Worm (Caenorhabditis elegans) whole organism, young adult: ENCODE measurements around the gene C03G5.14.
A peak's percentile ranks its signal among the peaks of the same experiment; 100 is the strongest.

Experiments used
- B0035.1 ChIP-seq: sonication (generic microtip); optimal IDR thresholded peaks from 2 replicates; lab custom pipeline; 2016; ENCODE audit warnings: missing genetic modification characterization, mild to moderate bottlenecking, missing compliant biosample characterization, missing genotype, missing genetic modification reagents
- C06A6.2 ChIP-seq: fragments of 200-800 bp; sonication (Bioruptor generic); conservative IDR thresholded peaks from 2 replicates; pipeline ENCODE4 v1.3.6; 2022; ENCODE audit warnings: missing genetic modification characterization, missing compliant biosample characterization
- C17E4.6 ChIP-seq: fragments of 200-800 bp; sonication (Bioruptor generic); IDR thresholded peaks from 2 replicates; pipeline ENCODE4 v1.3.6; 2022; ENCODE audit warnings: missing genetic modification reagents, missing genetic modification characterization, missing compliant biosample characterization
- F22D6.2 ChIP-seq: sonication (generic microtip); optimal IDR thresholded peaks from 2 replicates; lab custom pipeline; 2016; ENCODE audit warnings: mild to moderate bottlenecking, missing genetic modification characterization, missing compliant biosample characterization
- F33H1.4 ChIP-seq: fragments of 200-800 bp; sonication (Bioruptor generic); IDR thresholded peaks from 2 replicates; pipeline ENCODE4 v1.3.6; 2022; ENCODE audit warnings: missing genetic modification reagents, missing genetic modification characterization, missing compliant biosample characterization
- K11D2.4 ChIP-seq: fragments of 200-800 bp; sonication (Bioruptor generic); IDR thresholded peaks from 2 replicates; pipeline ENCODE4 v1.3.6; 2022; ENCODE audit warnings: missing genetic modification reagents, missing genetic modification characterization, missing compliant biosample characterization
- Y56A3A.18 ChIP-seq: fragments of 200-800 bp; sonication (Bioruptor generic); IDR thresholded peaks from 2 replicates; pipeline ENCODE4 v1.3.6; 2022; ENCODE audit warnings: missing genetic modification reagents, missing genetic modification characterization, missing compliant biosample characterization
- aptf-3 ChIP-seq: fragments of 200-800 bp; sonication (Bioruptor generic); IDR thresholded peaks from 2 replicates; pipeline ENCODE4 v1.3.6; 2022; ENCODE audit warnings: missing genetic modification characterization, missing compliant biosample characterization
- atf-7 ChIP-seq: sonication (generic microtip); optimal IDR thresholded peaks from 2 replicates; lab custom pipeline; 2017; ENCODE audit warnings: mild to moderate bottlenecking, missing genetic modification characterization, missing compliant biosample characterization
- athp-1 ChIP-seq: sonication (generic microtip); optimal IDR thresholded peaks from 2 replicates; lab custom pipeline; 2017; ENCODE audit warnings: mild to moderate bottlenecking, missing genetic modification characterization, missing compliant biosample characterization
- attf-5 ChIP-seq: fragments of 200-800 bp; sonication (Bioruptor generic); optimal IDR thresholded peaks from 2 replicates; lab custom pipeline; 2018; ENCODE audit warnings: mild to moderate bottlenecking, missing genetic modification characterization, missing compliant biosample characterization
- ccch-3 ChIP-seq: fragments of 200-800 bp; sonication (Bioruptor generic); optimal IDR thresholded peaks from 2 replicates; lab custom pipeline; 2018; ENCODE audit warnings: mild to moderate bottlenecking, missing genetic modification characterization, missing compliant biosample characterization
- ceh-27 ChIP-seq: fragments of 200-800 bp; sonication (Bioruptor generic); optimal IDR thresholded peaks from 2 replicates; lab custom pipeline; 2018; ENCODE audit warnings: mild to moderate bottlenecking, missing genetic modification characterization, moderate library complexity, missing compliant biosample characterization
- ceh-91 ChIP-seq: fragments of 200-800 bp; sonication (Bioruptor generic); IDR thresholded peaks from 2 replicates; pipeline ENCODE4 v1.3.6; 2022; ENCODE audit warnings: missing genetic modification reagents, missing genetic modification characterization, missing compliant biosample characterization
- chd-7 ChIP-seq: sonication (generic microtip); optimal IDR thresholded peaks from 2 replicates; lab custom pipeline; 2016; ENCODE audit warnings: mild to moderate bottlenecking, missing genetic modification characterization, moderate library complexity, missing compliant biosample characterization
- die-1 ChIP-seq: sonication (generic microtip); optimal IDR thresholded peaks from 2 replicates; lab custom pipeline; 2016; ENCODE audit warnings: missing genotype, mild to moderate bottlenecking, missing genetic modification characterization, missing compliant biosample characterization
- dox-1 ChIP-seq: fragments of 200-800 bp; sonication (Bioruptor generic); IDR thresholded peaks from 2 replicates; pipeline ENCODE4 v1.3.6; 2022; ENCODE audit warnings: missing genetic modification reagents, missing genetic modification characterization, missing compliant biosample characterization
- egl-18 ChIP-seq: fragments of 200-800 bp; sonication (Bioruptor generic); IDR thresholded peaks from 2 replicates; pipeline ENCODE4 v1.3.6; 2022; ENCODE audit warnings: missing genetic modification reagents, missing genetic modification characterization, missing compliant biosample characterization
- fkh-3 ChIP-seq: sonication (generic microtip); optimal IDR thresholded peaks from 2 replicates; lab custom pipeline; 2016; ENCODE audit warnings: mild to moderate bottlenecking, missing genetic modification characterization, missing compliant biosample characterization
- gei-17 ChIP-seq: fragments of 200-800 bp; sonication (Bioruptor generic); optimal IDR thresholded peaks from 2 replicates; lab custom pipeline; 2018; ENCODE audit warnings: mild to moderate bottlenecking, missing genetic modification characterization, missing compliant biosample characterization
- him-1 ChIP-seq: sonication (generic microtip); optimal IDR thresholded peaks from 2 replicates; lab custom pipeline; 2016; ENCODE audit warnings: missing genotype, missing genetic modification reagents, missing genetic modification characterization, missing compliant biosample characterization
- hmg-1.2 ChIP-seq: fragments of 200-800 bp; sonication (Bioruptor generic); IDR thresholded peaks from 2 replicates; pipeline ENCODE4 v1.3.6; 2022; ENCODE audit warnings: missing genetic modification reagents, missing genetic modification characterization, missing compliant biosample characterization
- hrde-1 ChIP-seq: sonication (generic microtip); optimal IDR thresholded peaks from 2 replicates; lab custom pipeline; 2016; ENCODE audit warnings: missing genetic modification characterization, mild to moderate bottlenecking, missing compliant biosample characterization, moderate library complexity, missing genotype, missing genetic modification reagents, borderline replicate concordance
- hsf-1 ChIP-seq: fragments of 200-800 bp; sonication (Bioruptor generic); IDR thresholded peaks from 2 replicates; pipeline ENCODE4 v1.3.6; 2022; ENCODE audit warnings: missing genetic modification reagents, missing genetic modification characterization, missing compliant biosample characterization
- let-526 ChIP-seq: fragments of 200-800 bp; sonication (Bioruptor generic); IDR thresholded peaks from 2 replicates; pipeline ENCODE4 v1.3.6; 2022; ENCODE audit warnings: missing genetic modification reagents, missing genetic modification characterization, missing compliant biosample characterization
- lin-26 ChIP-seq: fragments of 200-800 bp; sonication (Bioruptor generic); IDR thresholded peaks from 2 replicates; pipeline ENCODE4 v1.3.6; 2022; ENCODE audit warnings: missing genetic modification reagents, missing genetic modification characterization, missing compliant biosample characterization
- lin-35 ChIP-seq, 3 experiments: fragments of 150-350 bp in 2 of 3; sonication (generic microtip) in 1 of 3; optimal IDR thresholded peaks; 2 replicates each; lab custom pipeline; 2014 to 2018; ENCODE audit warnings: missing biosample characterization in 3 of 3, missing genetic modification characterization in 3 of 3, missing genetic modification reagents in 3 of 3
- lin-40 ChIP-seq: sonication (generic microtip); optimal IDR thresholded peaks from 2 replicates; lab custom pipeline; 2016; ENCODE audit warnings: missing genetic modification characterization, mild to moderate bottlenecking, missing compliant biosample characterization, missing genotype, missing genetic modification reagents
- madf-10 ChIP-seq: sonication (generic microtip); optimal IDR thresholded peaks from 2 replicates; lab custom pipeline; 2016; ENCODE audit warnings: mild to moderate bottlenecking, missing genetic modification characterization, missing compliant biosample characterization
- mcd-1 ChIP-seq: fragments of 200-800 bp; sonication (Bioruptor generic); IDR thresholded peaks from 2 replicates; pipeline ENCODE4 v1.3.6; 2022; ENCODE audit warnings: missing genetic modification reagents, missing genetic modification characterization, missing compliant biosample characterization
- mel-28 ChIP-seq: sonication (generic microtip); optimal IDR thresholded peaks from 2 replicates; lab custom pipeline; 2016; ENCODE audit warnings: borderline replicate concordance, mild to moderate bottlenecking, missing genetic modification characterization, missing compliant biosample characterization
- mxl-1 ChIP-seq: sonication (generic microtip); optimal IDR thresholded peaks from 2 replicates; lab custom pipeline; 2016; ENCODE audit warnings: missing genetic modification characterization, missing compliant biosample characterization
- nfyb-1 ChIP-seq: fragments of 200-800 bp; sonication (Bioruptor generic); IDR thresholded peaks from 2 replicates; pipeline ENCODE4 v1.3.6; 2022; ENCODE audit warnings: missing genetic modification reagents, missing genetic modification characterization, missing compliant biosample characterization
- nhr-120 ChIP-seq: fragments of 200-800 bp; sonication (Bioruptor generic); IDR thresholded peaks from 2 replicates; pipeline ENCODE4 v1.3.6; 2022; ENCODE audit warnings: missing genetic modification characterization, missing compliant biosample characterization
- nhr-80 ChIP-seq: sonication (generic microtip); optimal IDR thresholded peaks from 2 replicates; lab custom pipeline; 2016; ENCODE audit warnings: missing genetic modification characterization, missing compliant biosample characterization
- pha-4 ChIP-seq: fragments of 150-350 bp; sonication (generic microtip); optimal IDR thresholded peaks from 2 replicates; lab custom pipeline; 2014; ENCODE audit warnings: missing biosample characterization, missing genetic modification reagents, missing genetic modification characterization
- rcor-1 ChIP-seq: fragments of 200-800 bp; sonication (Bioruptor generic); IDR thresholded peaks from 2 replicates; pipeline ENCODE4 v1.3.6; 2022; ENCODE audit warnings: missing genetic modification reagents, missing genetic modification characterization, missing compliant biosample characterization
- repo-1 ChIP-seq: sonication (generic microtip); optimal IDR thresholded peaks from 2 replicates; lab custom pipeline; 2017; ENCODE audit warnings: mild to moderate bottlenecking, missing genetic modification characterization, missing compliant biosample characterization
- sdz-38 ChIP-seq: sonication (generic microtip); optimal IDR thresholded peaks from 2 replicates; lab custom pipeline; 2016; ENCODE audit warnings: missing genotype, missing genetic modification characterization, missing compliant biosample characterization
- snpc-3.4 ChIP-seq: sonication (generic microtip); optimal IDR thresholded peaks from 2 replicates; lab custom pipeline; 2017; ENCODE audit warnings: missing genetic modification characterization, mild to moderate bottlenecking, missing compliant biosample characterization, antibody characterized with exemption, moderate library complexity, missing genotype, missing genetic modification reagents
- somi-1 ChIP-seq: fragments of 200-800 bp; sonication (Bioruptor generic); optimal IDR thresholded peaks from 2 replicates; lab custom pipeline; 2018; ENCODE audit warnings: mild to moderate bottlenecking, missing genetic modification characterization, missing compliant biosample characterization
- sptf-2 ChIP-seq: fragments of 200-800 bp; sonication (Bioruptor generic); optimal IDR thresholded peaks from 2 replicates; lab custom pipeline; 2018; ENCODE audit warnings: mild to moderate bottlenecking, missing genetic modification characterization, missing compliant biosample characterization
- tbp1 ChIP-seq: fragments of 200-800 bp; sonication (Bioruptor generic); optimal IDR thresholded peaks from 2 replicates; lab custom pipeline; 2018; ENCODE audit warnings: mild to moderate bottlenecking, missing genetic modification characterization, missing compliant biosample characterization
- tlf-1 ChIP-seq: fragments of 200-800 bp; sonication (Bioruptor generic); optimal IDR thresholded peaks from 2 replicates; lab custom pipeline; 2018; ENCODE audit warnings: mild to moderate bottlenecking, missing genetic modification characterization, missing compliant biosample characterization
- unc-62 ChIP-seq: fragments of 150-350 bp; optimal IDR thresholded peaks from 2 replicates; lab custom pipeline; 2014; ENCODE audit warnings: missing biosample characterization, missing genetic modification reagents, missing genetic modification characterization
- zfh-2 ChIP-seq: fragments of 200-800 bp; sonication (Bioruptor generic); conservative IDR thresholded peaks from 2 replicates; pipeline ENCODE4 v1.3.6; 2022; ENCODE audit warnings: missing genetic modification reagents, missing genetic modification characterization, missing compliant biosample characterization
- ztf-18 ChIP-seq: sonication (generic microtip); optimal IDR thresholded peaks from 2 replicates; lab custom pipeline; 2016; ENCODE audit warnings: missing genotype, mild to moderate bottlenecking, missing genetic modification characterization, missing compliant biosample characterization
- ztf-22 ChIP-seq: fragments of 200-800 bp; sonication (Bioruptor generic); optimal IDR thresholded peaks from 2 replicates; lab custom pipeline; 2018; ENCODE audit warnings: mild to moderate bottlenecking, missing genetic modification characterization, moderate library complexity, missing compliant biosample characterization
- ztf-26 ChIP-seq: sonication (generic microtip); optimal IDR thresholded peaks from 2 replicates; lab custom pipeline; 2017; ENCODE audit warnings: missing genetic modification characterization, missing compliant biosample characterization
- ztf-28 ChIP-seq: fragments of 200-800 bp; sonication (Bioruptor generic); IDR thresholded peaks from 2 replicates; pipeline ENCODE4 v1.3.6; 2022; ENCODE audit warnings: missing genetic modification reagents, missing genetic modification characterization, missing compliant biosample characterization

C03G5.14 gene

DNA sequence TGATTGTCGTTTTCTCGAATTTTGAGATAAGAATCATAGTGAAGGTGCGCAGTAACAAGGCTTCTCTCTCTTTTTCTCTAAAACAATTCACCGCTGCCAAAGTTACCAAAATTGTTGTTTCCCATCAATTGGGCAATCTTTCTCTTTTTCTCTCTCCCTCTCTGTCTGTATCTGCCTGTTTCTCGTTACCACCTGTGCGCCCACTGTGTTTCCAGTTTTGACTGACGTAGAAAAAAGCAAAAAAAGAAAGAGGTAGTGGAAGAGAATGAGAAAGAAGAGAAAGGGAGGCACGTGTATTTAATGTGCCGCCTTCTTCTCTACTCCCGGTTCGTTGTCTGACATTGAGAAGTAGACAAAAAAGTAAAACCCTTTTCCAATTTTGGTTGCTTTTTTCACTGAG lies 28.4 kb downstream of the C03G5.14 start:
- TF ChIP-seq attf-5 (GFP tag; lab: Kevin White, UChicago) (peak; percentile 46), athp-1 (tag; lab: Kevin White, UChicago) (no peak), hrde-1 (no peak), C17E4.6 (GFP tag; lab: Robert Waterston, UW) (no peak), egl-18 (GFP tag; lab: Robert Waterston, UW) (no peak), ceh-27 (peak; percentile 38), tlf-1 (GFP tag; lab: Kevin White, UChicago) (no peak), atf-7 (tag; lab: Kevin White, UChicago) (peak; percentile 45), somi-1 (peak; percentile 79), mcd-1 (GFP tag; lab: Robert Waterston, UW) (peak; percentile 30; the same call in 1 of the 2 replicates), aptf-3 (no peak), nhr-80 (tag; lab: Kevin White, UChicago) (peak; percentile 85), mxl-1 (tag; lab: Kevin White, UChicago) (no peak), ceh-91 (GFP tag; lab: Robert Waterston, UW) (no peak), lin-35 (GFP tag; optimal IDR thresholded peaks at IDR 0.05; lab: Kevin White, UChicago) (no peak), mel-28 (no peak), F22D6.2 (tag; lab: Kevin White, UChicago) (peak; percentile 69), lin-40 (tag; lab: Kevin White, UChicago) (peak; percentile 86), madf-10 (tag; lab: Kevin White, UChicago) (peak; percentile 1), ztf-18 (tag; lab: Kevin White, UChicago) (peak; percentile 32), rcor-1 (no peak), die-1 (tag; lab: Kevin White, UChicago) (peak; percentile 26), sdz-38 (tag; lab: Kevin White, UChicago) (no peak), F33H1.4 (GFP tag; lab: Robert Waterston, UW) (no peak), C06A6.2 (GFP tag; lab: Robert Waterston, UW) (peak; percentile 35; the same call in 1 of the 2 replicates), hsf-1 (GFP tag; lab: Robert Waterston, UW) (no peak), snpc-3.4 (tag; lab: Kevin White, UChicago) (peak; percentile 14), repo-1 (tag; lab: Kevin White, UChicago) (no peak), tbp1 (peak; percentile 17), fkh-3 (tag; lab: Kevin White, UChicago) (no peak), him-1 (no peak), ztf-22 (GFP tag; lab: Kevin White, UChicago) (peak; percentile 16), chd-7 (tag; lab: Kevin White, UChicago) (peak; percentile 31), pha-4 (tag; lab: Kevin White, UChicago) (no peak), unc-62 (peak; percentile 6), Y56A3A.18 (GFP tag; lab: Robert Waterston, UW) (no peak), let-526 (GFP tag; lab: Robert Waterston, UW) (no peak), hmg-1.2 (peak; percentile 40; the same call in 1 of the 2 replicates), nfyb-1 (GFP tag; lab: Robert Waterston, UW) (0 out of 2 replicates have a peak, but pooled peaks have one; percentile 60), B0035.1 (tag; lab: Kevin White, UChicago) (no peak), ztf-28 (GFP tag; lab: Robert Waterston, UW) (no peak), sptf-2 (GFP tag; lab: Kevin White, UChicago) (peak; percentile 27), ztf-26 (tag; lab: Kevin White, UChicago) (peak; percentile 54), ccch-3 (GFP tag; lab: Kevin White, UChicago) (no peak), nhr-120 (GFP tag; lab: Robert Waterston, UW) (no peak), dox-1 (GFP tag; lab: Robert Waterston, UW) (peak; percentile 38; the same call in 1 of the 2 replicates), zfh-2 (0 out of 2 replicates have a peak, but pooled peaks have one; percentile 21), gei-17 (GFP tag; lab: Kevin White, UChicago) (peak; percentile 29), lin-26 (peak; percentile 38; the same call in 1 of the 2 replicates), K11D2.4 (GFP tag; lab: Robert Waterston, UW) (0 out of 2 replicates have a peak, but pooled peaks have one; percentile 40)
